Fruit fly (Drosophila melanogaster): ENCODE results near the gene Wdr82.

Gene Wdr82

DNA sequence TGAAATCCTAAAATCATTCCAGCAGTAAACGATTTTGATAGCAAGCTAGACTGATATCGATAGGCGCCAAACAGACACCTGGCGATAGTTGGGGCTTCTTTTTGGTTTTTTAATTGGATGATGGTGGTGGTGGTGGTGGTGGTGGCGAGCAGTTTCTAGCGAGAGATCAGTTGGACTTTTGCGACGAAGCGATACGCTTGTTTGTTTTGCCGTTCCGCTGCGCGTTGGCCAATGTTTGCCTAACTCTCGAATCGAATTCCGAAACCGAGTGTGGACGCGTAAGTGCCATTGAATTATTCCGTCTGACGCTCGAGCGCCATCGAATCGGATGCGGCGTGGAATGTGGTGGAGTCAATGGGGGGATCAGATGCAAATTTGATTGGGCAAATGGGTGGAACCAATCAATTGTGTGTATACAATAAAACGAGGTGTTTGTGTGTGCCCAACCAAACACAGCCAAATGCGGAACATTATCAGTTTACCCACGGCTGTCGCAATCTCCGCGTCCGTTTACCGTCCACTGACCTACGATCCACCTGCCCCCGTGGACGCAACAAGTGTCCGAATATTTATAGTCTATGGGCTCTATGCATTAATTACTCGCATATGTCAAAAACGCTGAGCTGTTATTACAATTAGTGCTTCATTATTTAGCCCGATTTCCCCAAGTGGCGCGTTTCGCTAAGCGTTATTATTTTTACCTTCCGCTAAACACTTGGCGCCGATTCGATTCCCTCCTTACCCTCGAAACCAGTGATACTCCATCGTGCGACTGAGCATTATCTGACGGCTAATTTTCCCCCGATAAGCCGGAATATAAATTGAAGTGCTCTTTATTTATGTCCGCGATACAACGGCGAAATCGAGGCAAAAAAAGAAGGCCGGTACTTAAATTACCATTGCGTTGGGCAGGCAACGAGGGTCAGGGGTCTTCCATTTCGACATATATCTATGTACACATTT, 3.6 kb upstream of the Wdr82 start, which contains the start of gene CG17292 (continued):
- TF ChIP-seq pum (GFP tag; optimal IDR thresholded peaks at IDR 0.05) (no peak), Elba2 (GFP tag; optimal IDR thresholded peaks at IDR 0.05) (no peak), Mad (GFP tag; optimal IDR thresholded peaks at IDR 0.05) (peak; percentile 42), kay (GFP tag; optimal IDR thresholded peaks at IDR 0.05) (no peak), CG31224 (GFP tag; IDR thresholded peaks at IDR 0.05) (0 out of 2 replicates have a peak, but pooled peaks have one; percentile 13), YL-1 (GFP tag; optimal IDR thresholded peaks at IDR 0.05) (peak; percentile 43), jumu (GFP tag; optimal IDR thresholded peaks at IDR 0.05) (no peak), klu (GFP tag; IDR thresholded peaks at IDR 0.05) (no peak), Camta (GFP tag; optimal IDR thresholded peaks at IDR 0.05) (no peak), Abd-B (GFP tag; optimal IDR thresholded peaks at IDR 0.05) (no peak), emc (GFP tag; optimal IDR thresholded peaks at IDR 0.05) (no peak), Spps (tag; optimal IDR thresholded peaks at IDR 0.05) (no peak), CG3407 (GFP tag; optimal IDR thresholded peaks at IDR 0.05) (peak; percentile 51), nau (GFP tag; optimal IDR thresholded peaks at IDR 0.05) (peak; percentile 76), dati (GFP tag; IDR thresholded peaks at IDR 0.05) (0 out of 2 replicates have a peak, but pooled peaks have one; percentile 9), CG15479 (GFP tag; optimal IDR thresholded peaks at IDR 0.05) (no peak), scrt (GFP tag; optimal IDR thresholded peaks at IDR 0.05) (no peak), CG10654 (GFP tag; optimal IDR thresholded peaks at IDR 0.05) (no peak), crol (GFP tag; IDR thresholded peaks at IDR 0.05) (no peak; the same call in 1 of the 2 replicates), CG17359 (tag; optimal IDR thresholded peaks at IDR 0.05) (peak; percentile 38), abd-A (tag; optimal IDR thresholded peaks at IDR 0.05) (peak; percentile 91), jigr1 (GFP tag; IDR thresholded peaks at IDR 0.05) (no peak; the same call in 2 of the 3 replicates), tap (tag; optimal IDR thresholded peaks at IDR 0.05) (peak; percentile 24), salm (tag; optimal IDR thresholded peaks at IDR 0.05) (no peak), Ets97D (GFP tag; optimal IDR thresholded peaks at IDR 0.05) (peak; percentile 36), CG12219 (GFP tag; optimal IDR thresholded peaks at IDR 0.05) (peak; percentile 58), yki (optimal IDR thresholded peaks at IDR 0.05) (no peak), E2f1 (GFP tag; IDR thresholded peaks at IDR 0.05) (peak; percentile 41; the same call in 1 of the 2 replicates), CG31388 (GFP tag; optimal IDR thresholded peaks at IDR 0.05) (no peak), az2 (GFP tag; optimal IDR thresholded peaks at IDR 0.05) (no peak), sob (GFP tag; IDR thresholded peaks at IDR 0.05) (peak; percentile 86), Hmx (GFP tag; optimal IDR thresholded peaks at IDR 0.05) (no peak), CG10565 (GFP tag; optimal IDR thresholded peaks at IDR 0.05) (no peak), onecut (GFP tag; IDR thresholded peaks at IDR 0.05) (peak; percentile 54; the same call in 1 of the 2 replicates), Usf (GFP tag; optimal IDR thresholded peaks at IDR 0.05) (no peak), Neu2 (GFP tag; optimal IDR thresholded peaks at IDR 0.05; ENCODE audit: borderline replicate concordance) (no peak), zen (tag; optimal IDR thresholded peaks at IDR 0.05) (no peak), peb (GFP tag; IDR thresholded peaks at IDR 0.05) (no peak), CG1024 (GFP tag; IDR thresholded peaks at IDR 0.05) (peak; percentile 67), slbo (GFP tag; IDR thresholded peaks at IDR 0.05) (peak; percentile 69), vfl (GFP tag; optimal IDR thresholded peaks at IDR 0.05) (no peak), gsb-n (tag; optimal IDR thresholded peaks at IDR 0.05) (peak; percentile 66), corto (GFP tag; optimal IDR thresholded peaks at IDR 0.05) (no peak), sim (GFP tag; IDR thresholded peaks at IDR 0.05) (no peak), CG5245 (GFP tag; optimal IDR thresholded peaks at IDR 0.05) (no peak), Adf1 (GFP tag; IDR thresholded peaks at IDR 0.05) (peak; percentile 66), vvl (GFP tag; IDR thresholded peaks at IDR 0.05) (peak; percentile 92), sqz (GFP tag; optimal IDR thresholded peaks at IDR 0.05) (no peak), Gsc (GFP tag; IDR thresholded peaks at IDR 0.05) (no peak), amos (GFP tag; IDR thresholded peaks at IDR 0.05; ENCODE audit: partially characterized antibody) (peak; percentile 94)

Data from whole organism, embryonic.